Fruit fly (Drosophila melanogaster) whole organism, embryonic: ENCODE data around the gene CG6055.
A peak's percentile ranks its signal among the peaks of the same experiment; 100 is the strongest.

Experiments used
- C15 ChIP-seq: fragments of 200-800 bp; sonication (Bioruptor generic); IDR thresholded peaks from 3 replicates; pipeline ENCODE4 v1.3.6; 2022; ENCODE audit warnings: missing biosample characterization, missing genetic modification characterization
- CG10267 ChIP-seq: fragments of 200-800 bp; sonication (Bioruptor generic); optimal IDR thresholded peaks from 2 replicates; lab custom pipeline; 2018; ENCODE audit warnings: missing biosample characterization, mild to moderate bottlenecking, missing genetic modification characterization, moderate library complexity
- CG10959 ChIP-seq: fragments of 200-800 bp; sonication (Bioruptor generic); IDR thresholded peaks from 2 replicates; pipeline ENCODE4 v1.3.6; 2022; ENCODE audit warnings: missing biosample characterization, missing genetic modification characterization
- CG11695 ChIP-seq: fragments of 200-800 bp; sonication (Bioruptor generic); IDR thresholded peaks from 3 replicates; pipeline ENCODE4 v1.3.6; 2022; ENCODE audit warnings: missing biosample characterization, missing genetic modification characterization
- CG12299 ChIP-seq: fragments of 200-800 bp; sonication (Bioruptor generic); optimal IDR thresholded peaks from 2 replicates; lab custom pipeline; 2018; ENCODE audit warnings: missing biosample characterization, mild to moderate bottlenecking, missing genetic modification characterization
- CG12659 ChIP-seq: fragments of 200-800 bp; sonication (Bioruptor generic); optimal IDR thresholded peaks from 3 replicates; lab custom pipeline; 2017; ENCODE audit warnings: mild to moderate bottlenecking, missing biosample characterization, missing genetic modification reagents, missing genetic modification characterization
- CG12942 ChIP-seq: fragments of 200-800 bp; sonication (Bioruptor generic); optimal IDR thresholded peaks from 3 replicates; lab custom pipeline; 2016; ENCODE audit warnings: missing biosample characterization, missing genetic modification characterization
- CG14710 ChIP-seq: fragments of 200-800 bp; sonication (Bioruptor generic); optimal IDR thresholded peaks from 3 replicates; lab custom pipeline; 2019; ENCODE audit warnings: missing biosample characterization, mild to moderate bottlenecking, missing genetic modification characterization, moderate library complexity
- CG15011 ChIP-seq: fragments of 200-800 bp; sonication (Bioruptor generic); optimal IDR thresholded peaks from 3 replicates; lab custom pipeline; 2018; ENCODE audit warnings: missing biosample characterization, mild to moderate bottlenecking, missing genetic modification characterization
- CG1647 ChIP-seq: fragments of 200-800 bp; sonication (Bioruptor generic); optimal IDR thresholded peaks from 3 replicates; lab custom pipeline; 2016; ENCODE audit warnings: missing biosample characterization, missing genetic modification characterization
- CG16779 ChIP-seq: fragments of 200-800 bp; sonication (Bioruptor generic); IDR thresholded peaks from 2 replicates; pipeline ENCODE4 v1.3.6; 2022; ENCODE audit warnings: missing biosample characterization, missing genetic modification characterization
- CG17328 ChIP-seq: fragments of 200-800 bp; sonication (Bioruptor generic); IDR thresholded peaks from 2 replicates; pipeline ENCODE4 v1.3.6; 2022; ENCODE audit warnings: missing biosample characterization, missing genetic modification characterization
- CG17385 ChIP-seq: fragments of 200-800 bp; sonication (Bioruptor generic); optimal IDR thresholded peaks from 3 replicates; lab custom pipeline; 2018; ENCODE audit warnings: missing biosample characterization, mild to moderate bottlenecking, missing genetic modification characterization
- CG17612 ChIP-seq: fragments of 200-800 bp; sonication (Bioruptor generic); IDR thresholded peaks from 2 replicates; pipeline ENCODE4 v1.3.6; 2022; ENCODE audit warnings: missing biosample characterization, missing genetic modification characterization
- CG18011 ChIP-seq: fragments of 200-800 bp; sonication (Bioruptor generic); optimal IDR thresholded peaks from 2 replicates; lab custom pipeline; 2017; ENCODE audit warnings: missing biosample characterization, missing genetic modification characterization, mild to moderate bottlenecking, moderate library complexity, missing genotype
- CG3847 ChIP-seq: fragments of 200-800 bp; sonication (Bioruptor generic); IDR thresholded peaks from 2 replicates; pipeline ENCODE4 v1.3.6; 2022; ENCODE audit warnings: missing biosample characterization, missing genetic modification characterization
- CG7372 ChIP-seq: fragments of 200-800 bp; sonication (Bioruptor generic); IDR thresholded peaks from 2 replicates; pipeline ENCODE4 v1.3.6; 2022; ENCODE audit warnings: missing biosample characterization, missing genetic modification characterization
- CG7556 ChIP-seq: fragments of 200-800 bp; sonication (Bioruptor generic); optimal IDR thresholded peaks from 2 replicates; lab custom pipeline; 2017; ENCODE audit warnings: missing biosample characterization, mild to moderate bottlenecking, missing genetic modification characterization
- CG9437 ChIP-seq: fragments of 200-800 bp; sonication (Bioruptor generic); optimal IDR thresholded peaks from 2 replicates; lab custom pipeline; 2018; ENCODE audit warnings: missing biosample characterization, mild to moderate bottlenecking, missing genetic modification characterization
- CG9932 ChIP-seq: fragments of 200-800 bp; sonication (Bioruptor generic); IDR thresholded peaks from 2 replicates; pipeline ENCODE4 v1.3.6; 2022; ENCODE audit warnings: missing biosample characterization, missing genetic modification characterization
- D ChIP-seq, 2 experiments: fragments of 200-800 bp in 1 of 2; fragments of >200 bp in 1 of 2; sonication (Bioruptor generic) in 1 of 2; optimal IDR thresholded peaks; 2 replicates in 1 of 2; 3 replicates in 1 of 2; lab custom pipeline; 2017; ENCODE audit warnings: mild to moderate bottlenecking in 1 of 2, missing biosample characterization in 1 of 2, missing genetic modification characterization in 1 of 2, missing genetic modification reagents in 1 of 2
- D19A ChIP-seq: fragments of 200-800 bp; optimal IDR thresholded peaks from 3 replicates; lab custom pipeline; 2019; ENCODE audit warnings: missing biosample characterization, mild to moderate bottlenecking, missing genetic modification characterization, moderate library complexity
- Dad ChIP-seq: fragments of 200-800 bp; sonication (Bioruptor generic); optimal IDR thresholded peaks from 3 replicates; lab custom pipeline; 2016; ENCODE audit warnings: missing biosample characterization, missing genetic modification characterization
- Dref ChIP-seq: fragments of 200-800 bp; sonication (Bioruptor generic); IDR thresholded peaks from 2 replicates; pipeline ENCODE4 v1.3.6; 2022; ENCODE audit warnings: missing biosample characterization, missing genetic modification characterization
- GATAe ChIP-seq: fragments of 200-800 bp; sonication (Bioruptor generic); conservative IDR thresholded peaks from 2 replicates; pipeline ENCODE4 v1.3.6; 2022; ENCODE audit warnings: missing biosample characterization, missing genetic modification characterization
- HHEX ChIP-seq: fragments of 200-800 bp; sonication (Bioruptor generic); optimal IDR thresholded peaks from 3 replicates; lab custom pipeline; 2017; ENCODE audit warnings: missing biosample characterization, mild to moderate bottlenecking, missing genetic modification characterization, missing genetic modification reagents
- Hand ChIP-seq: fragments of 200-800 bp; sonication (Bioruptor generic); optimal IDR thresholded peaks from 2 replicates; lab custom pipeline; 2017; ENCODE audit warnings: mild to moderate bottlenecking, missing biosample characterization, missing genetic modification reagents, missing genetic modification characterization
- HmgD ChIP-seq: fragments of 200-800 bp; sonication (Bioruptor generic); optimal IDR thresholded peaks from 3 replicates; lab custom pipeline; 2016; ENCODE audit warnings: missing biosample characterization, missing genetic modification characterization
- Hmr ChIP-seq: fragments of 200-800 bp; sonication (Bioruptor generic); optimal IDR thresholded peaks from 3 replicates; lab custom pipeline; 2017; ENCODE audit warnings: mild to moderate bottlenecking, missing biosample characterization, missing genetic modification reagents, missing genetic modification characterization
- MBD-R2 ChIP-seq: fragments of 200-800 bp; sonication (Bioruptor generic); IDR thresholded peaks from 2 replicates; pipeline ENCODE4 v1.3.6; 2022; ENCODE audit warnings: missing biosample characterization, missing genetic modification characterization
- Poxn ChIP-seq: fragments of 200-800 bp; sonication (Bioruptor generic); IDR thresholded peaks from 2 replicates; pipeline ENCODE4 v1.3.6; 2022; ENCODE audit warnings: missing biosample characterization, missing genetic modification characterization
- TFAM ChIP-seq: fragments of 200-800 bp; sonication (Bioruptor generic); optimal IDR thresholded peaks from 2 replicates; lab custom pipeline; 2017; ENCODE audit warnings: missing biosample characterization, missing genetic modification characterization, inconsistent platforms
- Tbp ChIP-seq: fragments of >200 bp; optimal IDR thresholded peaks from 2 replicates; lab custom pipeline; 2018; ENCODE audit warnings: missing biosample characterization, missing genetic modification characterization
- Xbp1 ChIP-seq: fragments of 200-800 bp; sonication (Bioruptor generic); optimal IDR thresholded peaks from 3 replicates; lab custom pipeline; 2016; ENCODE audit warnings: missing biosample characterization, mild to moderate bottlenecking, missing genetic modification characterization
- YL-1 ChIP-seq: fragments of 200-800 bp; sonication (Bioruptor generic); optimal IDR thresholded peaks from 3 replicates; lab custom pipeline; 2017; ENCODE audit warnings: missing biosample characterization, mild to moderate bottlenecking, missing genetic modification characterization
- ato ChIP-seq: fragments of 200-800 bp; sonication (Bioruptor generic); IDR thresholded peaks from 2 replicates; pipeline ENCODE4 v1.3.6; 2022; ENCODE audit warnings: missing biosample characterization, missing genetic modification characterization; ENCODE audit not compliant: partially characterized antibody
- cg ChIP-seq: fragments of 200-800 bp; sonication (Bioruptor generic); optimal IDR thresholded peaks from 3 replicates; lab custom pipeline; 2019; ENCODE audit warnings: missing biosample characterization, mild to moderate bottlenecking, missing genetic modification characterization, moderate library complexity
- chinmo ChIP-seq: fragments of 200-800 bp; sonication (Bioruptor generic); IDR thresholded peaks from 4 replicates; pipeline ENCODE4 v1.3.6; 2022; ENCODE audit warnings: missing biosample characterization, missing genetic modification characterization; ENCODE audit not compliant: partially characterized antibody
- dpn ChIP-seq, 2 experiments: fragments of 200-800 bp; sonication (Bioruptor generic); optimal IDR thresholded peaks; 3 replicates each; lab custom pipeline; 2016; ENCODE audit warnings: missing biosample characterization in 2 of 2, missing genetic modification characterization in 2 of 2
- dysf ChIP-seq: fragments of 200-800 bp; sonication (Bioruptor generic); IDR thresholded peaks from 3 replicates; pipeline ENCODE4 v1.3.6; 2022; ENCODE audit warnings: missing biosample characterization, missing genetic modification characterization
- gem ChIP-seq: fragments of 200-800 bp; sonication (Bioruptor generic); optimal IDR thresholded peaks from 2 replicates; lab custom pipeline; 2019; ENCODE audit warnings: missing biosample characterization, mild to moderate bottlenecking, missing genetic modification characterization, moderate library complexity
- gsb-n ChIP-seq: fragments of 200-800 bp; sonication (Bioruptor generic); optimal IDR thresholded peaks from 3 replicates; lab custom pipeline; 2018; ENCODE audit warnings: missing biosample characterization, mild to moderate bottlenecking, missing genetic modification characterization
- gt ChIP-seq: fragments of 200-800 bp; sonication (Bioruptor generic); IDR thresholded peaks from 2 replicates; pipeline ENCODE4 v1.3.6; 2022; ENCODE audit warnings: missing biosample characterization, missing genetic modification characterization
- hbn ChIP-seq: fragments of 200-800 bp; sonication (Bioruptor generic); IDR thresholded peaks from 2 replicates; pipeline ENCODE4 v1.3.6; 2022; ENCODE audit warnings: missing biosample characterization, missing genetic modification characterization; ENCODE audit not compliant: partially characterized antibody
- ken ChIP-seq: fragments of 200-800 bp; sonication (Bioruptor generic); IDR thresholded peaks from 3 replicates; pipeline ENCODE4 v1.3.6; 2022; ENCODE audit warnings: missing biosample characterization, missing genetic modification characterization
- maf-S ChIP-seq: fragments of 200-800 bp; sonication (Bioruptor generic); optimal IDR thresholded peaks from 2 replicates; lab custom pipeline; 2016; ENCODE audit warnings: missing biosample characterization, missing genetic modification characterization
- slp2 ChIP-seq: fragments of 200-800 bp; sonication (Bioruptor generic); optimal IDR thresholded peaks from 2 replicates; lab custom pipeline; 2016; ENCODE audit warnings: missing biosample characterization, missing genetic modification characterization
- ssp ChIP-seq: fragments of 200-800 bp; sonication (Bioruptor generic); IDR thresholded peaks from 2 replicates; pipeline ENCODE4 v1.3.6; 2022; ENCODE audit warnings: missing biosample characterization, missing genetic modification characterization

The CG6055 gene

DNA sequence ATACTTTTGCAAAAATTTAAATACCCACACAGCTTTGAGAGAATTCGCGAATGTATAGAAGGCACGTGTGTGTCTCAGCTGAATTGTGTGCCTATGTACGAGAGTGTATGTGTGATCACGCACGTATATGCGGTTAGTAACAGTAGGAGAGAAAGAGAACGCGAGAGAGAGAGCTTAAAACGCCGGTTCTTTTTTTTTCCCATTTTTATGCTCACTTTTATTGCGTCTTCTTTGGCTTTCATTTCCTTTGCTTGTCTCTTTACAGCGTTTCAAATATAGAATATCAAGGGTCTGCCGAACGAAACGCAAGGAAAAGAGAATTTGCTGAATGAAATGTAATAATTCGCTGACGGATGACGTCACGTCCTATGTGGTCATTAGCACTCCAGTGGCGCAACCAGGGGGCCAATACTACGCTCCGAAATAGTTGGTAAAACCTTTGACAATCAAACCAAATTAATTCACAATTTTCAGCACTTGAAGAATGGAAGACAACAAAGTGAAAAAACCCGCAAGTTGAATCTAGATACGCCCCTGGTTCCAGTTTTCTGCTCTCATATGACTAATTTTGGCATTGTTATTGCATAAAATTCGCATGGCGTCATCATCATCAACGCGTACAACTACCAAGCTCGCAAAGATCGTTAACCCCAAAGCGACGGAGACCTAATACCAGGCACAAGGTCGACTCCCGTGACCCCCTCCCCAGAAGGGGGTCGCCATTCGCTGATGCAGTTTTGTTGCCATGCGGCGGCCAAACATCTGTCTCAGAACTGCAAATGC, 41.2 kb upstream of the CG6055 start (continued):
- TF ChIP-seq Dad (GFP tag; lab: Kevin White, UChicago) (peak; percentile 50), CG3847 (GFP tag; lab: Robert Waterston, UW) (peak; percentile 80), Hand (GFP tag; lab: Kevin White, UChicago) (peak; percentile 54), chinmo (GFP tag; lab: Robert Waterston, UW) (0 out of 4 replicates have a peak, but pooled peaks have one; percentile 59), CG10267 (no peak), YL-1 (GFP tag; lab: Kevin White, UChicago) (peak; percentile 9), cg (GFP tag; lab: Kevin White, UChicago) (peak; percentile 47), CG12942 (peak; percentile 6), CG17385 (GFP tag; lab: Kevin White, UChicago) (peak; percentile 8), ken (no peak), CG12659 (GFP tag; lab: Kevin White, UChicago) (peak; percentile 22), slp2 (GFP tag; lab: Kevin White, UChicago) (no peak), CG11695 (0 out of 3 replicates have a peak, but pooled peaks have one; percentile 21), CG17328 (GFP tag; lab: Robert Waterston, UW) (0 out of 2 replicates have a peak, but pooled peaks have one; percentile 34), Xbp1 (GFP tag; lab: Kevin White, UChicago) (peak; percentile 43), GATAe (GFP tag; lab: Robert Waterston, UW) (no peak), Tbp (no peak), Dref (GFP tag; lab: Robert Waterston, UW) (0 out of 2 replicates have a peak, but pooled peaks have one; percentile 31), MBD-R2 (GFP tag; lab: Robert Waterston, UW) (peak; percentile 62; the same call in 1 of the 2 replicates), TFAM (GFP tag; lab: Kevin White, UChicago) (no peak), ssp (GFP tag; lab: Robert Waterston, UW) (no peak), HHEX (GFP tag; lab: Kevin White, UChicago) (peak; percentile 14), HmgD (GFP tag; lab: Kevin White, UChicago) (peak; percentile 66), D19A (no peak), Hmr (GFP tag; lab: Kevin White, UChicago) (peak; percentile 85), C15 (GFP tag; lab: Robert Waterston, UW) (peak; percentile 37; the same call in 1 of the 3 replicates), gt (GFP tag; lab: Robert Waterston, UW) (no peak), gem (tag; lab: Kevin White, UChicago) (peak; percentile 67), Poxn (no peak), dysf (GFP tag; lab: Robert Waterston, UW) (peak; percentile 72; the same call in 2 of the 3 replicates), CG7372 (0 out of 2 replicates have a peak, but pooled peaks have one; percentile 42), CG14710 (no peak), CG12299 (no peak), CG7556 (peak; percentile 53), CG15011 (GFP tag; lab: Kevin White, UChicago) (peak; percentile 38), ato (GFP tag; lab: Robert Waterston, UW) (no peak), CG10959 (GFP tag; lab: Robert Waterston, UW) (0 out of 2 replicates have a peak, but pooled peaks have one; percentile 28), CG9932 (peak; percentile 94), maf-S (GFP tag; lab: Kevin White, UChicago) (peak; percentile 59), CG9437 (GFP tag; lab: Kevin White, UChicago) (no peak), CG18011 (GFP tag; lab: Kevin White, UChicago) (peak; percentile 66), gsb-n (tag; lab: Kevin White, UChicago) (no peak), CG16779 (GFP tag; lab: Robert Waterston, UW) (peak; percentile 80), dpn (GFP tag; optimal IDR thresholded peaks at IDR 0.05; lab: Kevin White, UChicago) (peak; percentile 56 to 61), D (optimal IDR thresholded peaks at IDR 0.05; lab: Kevin White, UChicago) (no peak), D (GFP tag; optimal IDR thresholded peaks at IDR 0.05; lab: Kevin White, UChicago) (no peak), hbn (GFP tag; lab: Robert Waterston, UW) (no peak), CG1647 (GFP tag; lab: Kevin White, UChicago) (peak; percentile 15), CG17612 (GFP tag; lab: Robert Waterston, UW) (peak; percentile 53; the same call in 1 of the 2 replicates)
